Fruit fly (Drosophila melanogaster): ENCODE results near the gene CG13113.

DNA sequence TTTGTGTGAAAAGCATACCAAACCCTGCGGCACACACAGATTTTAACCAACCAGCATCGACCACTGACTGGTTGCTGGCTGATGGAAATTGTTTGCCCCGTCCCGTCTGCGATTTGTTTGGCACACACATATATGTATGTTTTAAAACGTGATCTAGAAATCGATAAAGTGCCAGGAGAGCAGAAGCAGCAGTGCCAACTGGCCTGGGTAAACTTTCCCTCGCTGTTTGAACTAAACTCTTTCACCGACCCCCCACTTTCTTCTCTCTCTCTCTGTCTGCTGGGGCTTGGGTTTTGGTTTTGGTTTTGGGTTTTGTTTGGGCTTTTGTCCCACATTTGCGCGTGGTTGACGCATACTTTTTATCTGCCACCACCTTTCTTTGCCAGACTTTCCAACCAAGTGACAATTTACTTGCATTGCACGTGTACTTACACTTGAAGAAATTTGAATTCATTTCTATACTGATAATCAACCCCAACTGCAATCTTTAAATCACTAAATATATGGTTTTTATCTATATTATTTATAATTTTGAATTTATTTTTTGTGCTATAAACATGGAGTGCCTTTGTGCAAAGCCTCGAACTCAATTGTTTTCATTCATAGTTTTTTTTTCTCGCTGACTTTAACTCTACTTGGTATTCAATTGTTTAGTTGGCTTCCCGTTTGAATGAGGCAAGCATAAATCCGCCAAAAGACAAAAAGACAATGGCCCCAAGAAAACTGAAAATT lies 38.4 kb upstream of the CG13113 start:
- TF ChIP-seq Mnt (GFP tag; optimal IDR thresholded peaks at IDR 0.05) = no peak
- TF ChIP-seq CG14711 (tag; optimal IDR thresholded peaks at IDR 0.05) = no peak
- no peak for TF ChIP-seq toe (GFP tag; optimal IDR thresholded peaks at IDR 0.05)
- TF ChIP-seq CG7045 (GFP tag; optimal IDR thresholded peaks at IDR 0.05) = no peak
- no peak for TF ChIP-seq ovo (GFP tag; optimal IDR thresholded peaks at IDR 0.05)
- no peak for TF ChIP-seq CG5204 (GFP tag; optimal IDR thresholded peaks at IDR 0.05)
- TF ChIP-seq CG1620 (GFP tag; optimal IDR thresholded peaks at IDR 0.05) = no peak
- TF ChIP-seq cic (GFP tag; optimal IDR thresholded peaks at IDR 0.05) = no peak
- TF ChIP-seq CG11617 (GFP tag; optimal IDR thresholded peaks at IDR 0.05) = no peak
- no peak for TF ChIP-seq cnc (optimal IDR thresholded peaks at IDR 0.05)
